Fruit fly (Drosophila melanogaster) whole organism, wandering third instar larva: ENCODE data around the gene mew.

Experiments
- Dfd ChIP-seq: fragments of >200 bp; optimal IDR thresholded peaks from 2 replicates; lab custom pipeline; 2017; ENCODE audit warnings: missing biosample characterization, missing genetic modification characterization
- Jra ChIP-seq: sonication (Bioruptor generic); optimal IDR thresholded peaks from 2 replicates; lab custom pipeline; 2016; ENCODE audit warnings: missing biosample characterization, missing genetic modification characterization
- h ChIP-seq: fragments of 200-800 bp; sonication (Bioruptor generic); optimal IDR thresholded peaks from 3 replicates; lab custom pipeline; 2016; ENCODE audit warnings: missing biosample characterization, mild to moderate bottlenecking, missing genetic modification characterization
- pan ChIP-seq: fragments of >200 bp; optimal IDR thresholded peaks from 2 replicates; lab custom pipeline; 2017
- sage ChIP-seq: fragments of 200-800 bp; sonication (Bioruptor generic); optimal IDR thresholded peaks from 2 replicates; lab custom pipeline; 2016; ENCODE audit warnings: missing biosample characterization, mild to moderate bottlenecking, missing genetic modification characterization
- usp ChIP-seq: fragments of >200 bp; optimal IDR thresholded peaks from 2 replicates; lab custom pipeline; 2017; ENCODE audit warnings: missing biosample characterization, missing genetic modification characterization

DNA sequence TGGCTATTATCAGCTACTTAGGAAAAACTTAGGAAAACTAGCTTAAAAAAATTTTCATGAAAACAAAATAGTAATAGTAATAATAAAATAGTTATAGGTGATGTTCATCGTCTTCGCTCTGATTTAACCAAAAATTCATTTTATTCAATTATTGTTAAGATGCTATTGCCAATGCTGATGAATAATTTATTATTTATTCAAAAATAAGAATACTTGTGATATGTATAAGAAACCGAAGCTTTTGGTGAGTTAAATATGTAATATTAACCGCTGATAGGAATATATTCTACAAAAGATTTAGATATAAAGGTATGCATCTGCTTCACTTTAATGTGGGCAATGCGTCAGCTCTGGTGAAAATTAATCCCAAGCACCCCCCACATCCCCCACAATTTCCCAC is 22.4 kb upstream of the mew start:
- TF ChIP-seq usp (GFP tag; lab: Kevin White, UChicago) = no peak
- no peak for TF ChIP-seq h
- no peak for TF ChIP-seq sage
- TF ChIP-seq Jra = no peak
- TF ChIP-seq Dfd (GFP tag; lab: Kevin White, UChicago) = no peak
- TF ChIP-seq pan = no peak
